Fruit fly (Drosophila melanogaster): Measurements from ENCODE around the gene AdipoR.

- TF ChIP-seq ranshi (GFP tag; IDR thresholded peaks at IDR 0.05) (no peak), Dek (tag; optimal IDR thresholded peaks at IDR 0.05) (no peak), CG18011 (GFP tag; optimal IDR thresholded peaks at IDR 0.05) (no peak), bab2 (GFP tag; optimal IDR thresholded peaks at IDR 0.05) (no peak), CG9932 (GFP tag; IDR thresholded peaks at IDR 0.05) (no peak), dmrt99B (tag; optimal IDR thresholded peaks at IDR 0.05) (no peak)
Measured at dm6 chr3R:22522042-22522441, 25.6 kb downstream of the AdipoR start.
